Worm (Caenorhabditis elegans) whole organism, L1 larva: Measurements from ENCODE around the gene srt-34.

Experiments used
- C04F5.9 ChIP-seq: sonication (generic microtip); optimal IDR thresholded peaks from 2 replicates; lab custom pipeline; 2016; ENCODE audit warnings: missing genetic modification characterization, missing compliant biosample characterization
- C34B4.2 ChIP-seq: sonication (generic microtip); optimal IDR thresholded peaks from 2 replicates; lab custom pipeline; 2017; ENCODE audit warnings: mild to moderate bottlenecking, missing genetic modification characterization, missing compliant biosample characterization
- Y116A8C.19 ChIP-seq: sonication (generic microtip); optimal IDR thresholded peaks from 2 replicates; lab custom pipeline; 2016; ENCODE audit warnings: missing compliant biosample characterization, missing genetic modification characterization, borderline replicate concordance
- alr-1 ChIP-seq: fragments of 200-800 bp; sonication (Bioruptor generic); optimal IDR thresholded peaks from 2 replicates; lab custom pipeline; 2018; ENCODE audit warnings: borderline replicate concordance, mild to moderate bottlenecking, missing genetic modification characterization, missing compliant biosample characterization
- ceh-8 ChIP-seq: fragments of 200-800 bp; sonication (Bioruptor generic); optimal IDR thresholded peaks from 2 replicates; lab custom pipeline; 2018; ENCODE audit warnings: mild to moderate bottlenecking, missing genetic modification characterization, moderate library complexity, missing compliant biosample characterization
- dpl-1 ChIP-seq, 3 experiments: fragments of 150-350 bp in 2 of 3; sonication (generic microtip) in 1 of 3; optimal IDR thresholded peaks; 2 replicates each; lab custom pipeline; 2014 to 2017; ENCODE audit warnings: missing biosample characterization in 3 of 3, missing genetic modification characterization in 3 of 3, missing genetic modification reagents in 3 of 3
- elt-3 ChIP-seq, 6 experiments: fragments of 150-350 bp in 1 of 6; sonication (generic microtip); optimal IDR thresholded peaks; 2 replicates each; lab custom pipeline; 2017 to 2018; ENCODE audit warnings: missing biosample characterization in 6 of 6, missing genetic modification characterization in 6 of 6, inconsistent platforms in 1 of 6
- ets-5 ChIP-seq: fragments of 200-800 bp; sonication (Bioruptor generic); IDR thresholded peaks from 2 replicates; pipeline ENCODE4 v1.3.6; 2022; ENCODE audit warnings: missing genetic modification characterization, missing compliant biosample characterization
- fkh-10 ChIP-seq: sonication (generic microtip); optimal IDR thresholded peaks from 2 replicates; lab custom pipeline; 2017; ENCODE audit warnings: missing biosample characterization, missing genetic modification reagents, missing genetic modification characterization
- fkh-8 ChIP-seq: sonication (generic microtip); optimal IDR thresholded peaks from 2 replicates; lab custom pipeline; 2016; ENCODE audit warnings: mild to moderate bottlenecking, missing genetic modification characterization, missing compliant biosample characterization
- fos-1 ChIP-seq: fragments of 150-350 bp; optimal IDR thresholded peaks from 2 replicates; lab custom pipeline; 2014; ENCODE audit warnings: missing biosample characterization, missing genetic modification characterization
- hlh-17 ChIP-seq: fragments of 200-800 bp; sonication (Bioruptor generic); optimal IDR thresholded peaks from 2 replicates; lab custom pipeline; 2018; ENCODE audit warnings: missing genetic modification characterization, mild to moderate bottlenecking, missing compliant biosample characterization, moderate library complexity, borderline replicate concordance
- lin-13 ChIP-seq: fragments of 150-350 bp; optimal IDR thresholded peaks from 2 replicates; lab custom pipeline; 2014; ENCODE audit warnings: missing biosample characterization, missing genetic modification reagents, missing genetic modification characterization
- lin-14 ChIP-seq: fragments of 200-800 bp; sonication (Bioruptor generic); optimal IDR thresholded peaks from 2 replicates; lab custom pipeline; 2018; ENCODE audit warnings: mild to moderate bottlenecking, missing genetic modification characterization, moderate library complexity, missing compliant biosample characterization
- lin-15B ChIP-seq: fragments of 150-350 bp; sonication (generic microtip); optimal IDR thresholded peaks from 3 replicates; lab custom pipeline; 2014; ENCODE audit warnings: missing biosample characterization, missing genetic modification characterization
- lin-35 ChIP-seq, 2 experiments: fragments of 150-350 bp; optimal IDR thresholded peaks; 2 replicates each; lab custom pipeline; 2014; ENCODE audit warnings: missing biosample characterization in 2 of 2, missing genetic modification characterization in 2 of 2, missing genetic modification reagents in 2 of 2
- lin-39 ChIP-seq: fragments of 150-350 bp; optimal IDR thresholded peaks from 2 replicates; lab custom pipeline; 2014; ENCODE audit warnings: missing biosample characterization, missing genetic modification reagents, missing genetic modification characterization
- lir-3 ChIP-seq: sonication (generic microtip); optimal IDR thresholded peaks from 2 replicates; lab custom pipeline; 2016; ENCODE audit warnings: mild to moderate bottlenecking, missing genetic modification characterization, moderate library complexity, missing compliant biosample characterization; ENCODE audit not compliant: poor library complexity
- lsy-2 ChIP-seq, 2 experiments: fragments of 150-350 bp; optimal IDR thresholded peaks; 2 replicates each; lab custom pipeline; 2014; ENCODE audit warnings: missing biosample characterization in 2 of 2, missing genetic modification characterization in 2 of 2
- mab-9 ChIP-seq: fragments of 200-800 bp; sonication (Bioruptor generic); IDR thresholded peaks from 2 replicates; pipeline ENCODE4 v1.3.6; 2022; ENCODE audit warnings: missing genetic modification reagents, missing genetic modification characterization, missing compliant biosample characterization
- mdl-1 ChIP-seq, 2 experiments: fragments of 150-350 bp; optimal IDR thresholded peaks; 2 replicates each; lab custom pipeline; 2014 to 2017; ENCODE audit warnings: missing biosample characterization in 2 of 2, missing genetic modification characterization in 2 of 2, inconsistent platforms in 1 of 2
- mep-1 ChIP-seq: fragments of 150-350 bp; optimal IDR thresholded peaks from 2 replicates; lab custom pipeline; 2014; ENCODE audit warnings: missing biosample characterization, missing genetic modification characterization
- nhr-237 ChIP-seq: fragments of 150-350 bp; optimal IDR thresholded peaks from 2 replicates; lab custom pipeline; 2014; ENCODE audit warnings: missing biosample characterization, missing genetic modification characterization
- nhr-28 ChIP-seq: fragments of 150-350 bp; optimal IDR thresholded peaks from 2 replicates; lab custom pipeline; 2014; ENCODE audit warnings: missing biosample characterization, missing genetic modification characterization
- nhr-47 ChIP-seq: sonication (generic microtip); optimal IDR thresholded peaks from 2 replicates; lab custom pipeline; 2016; ENCODE audit warnings: mild to moderate bottlenecking, missing genetic modification characterization, moderate library complexity, missing compliant biosample characterization
- nhr-71 ChIP-seq: sonication (generic microtip); optimal IDR thresholded peaks from 2 replicates; lab custom pipeline; 2016; ENCODE audit warnings: mild to moderate bottlenecking, missing genetic modification characterization, moderate library complexity, missing compliant biosample characterization
- nhr-76 ChIP-seq: sonication (generic microtip); optimal IDR thresholded peaks from 2 replicates; lab custom pipeline; 2017; ENCODE audit warnings: missing biosample characterization, missing genetic modification characterization
- nhr-85 ChIP-seq: sonication (generic microtip); peaks from one replicate; lab custom pipeline; 2016; ENCODE audit warnings: missing genetic modification characterization, inconsistent platforms, missing compliant biosample characterization
- pax-3 ChIP-seq: fragments of 200-800 bp; sonication (Bioruptor generic); optimal IDR thresholded peaks from 2 replicates; lab custom pipeline; 2018; ENCODE audit warnings: mild to moderate bottlenecking, missing genetic modification characterization, moderate library complexity, missing compliant biosample characterization
- rnt-1 ChIP-seq: sonication (generic microtip); optimal IDR thresholded peaks from 2 replicates; lab custom pipeline; 2016; ENCODE audit warnings: mild to moderate bottlenecking, missing genetic modification characterization, moderate library complexity, missing compliant biosample characterization
- swsn-7 ChIP-seq: sonication (generic microtip); optimal IDR thresholded peaks from 2 replicates; lab custom pipeline; 2016; ENCODE audit warnings: missing genetic modification characterization, missing compliant biosample characterization
- tlp-1 ChIP-seq: fragments of 150-350 bp; optimal IDR thresholded peaks from 2 replicates; lab custom pipeline; 2014; ENCODE audit warnings: missing biosample characterization, missing genetic modification characterization
- unc-30 ChIP-seq: sonication (generic microtip); optimal IDR thresholded peaks from 2 replicates; lab custom pipeline; 2017; ENCODE audit warnings: missing biosample characterization, missing genetic modification characterization
- xbp-1 ChIP-seq: sonication (generic microtip); optimal IDR thresholded peaks from 2 replicates; lab custom pipeline; 2016; ENCODE audit warnings: missing genetic modification characterization, missing compliant biosample characterization
- ztf-11 ChIP-seq, 2 experiments: sonication (generic microtip); optimal IDR thresholded peaks; 2 replicates each; lab custom pipeline; 2016 to 2017; ENCODE audit warnings: missing genetic modification characterization in 2 of 2, missing biosample characterization in 1 of 2, missing compliant biosample characterization in 1 of 2
- ztf-4 ChIP-seq: fragments of 150-350 bp; optimal IDR thresholded peaks from 2 replicates; lab custom pipeline; 2014; ENCODE audit warnings: missing biosample characterization, missing genetic modification characterization

Gene srt-34

DNA sequence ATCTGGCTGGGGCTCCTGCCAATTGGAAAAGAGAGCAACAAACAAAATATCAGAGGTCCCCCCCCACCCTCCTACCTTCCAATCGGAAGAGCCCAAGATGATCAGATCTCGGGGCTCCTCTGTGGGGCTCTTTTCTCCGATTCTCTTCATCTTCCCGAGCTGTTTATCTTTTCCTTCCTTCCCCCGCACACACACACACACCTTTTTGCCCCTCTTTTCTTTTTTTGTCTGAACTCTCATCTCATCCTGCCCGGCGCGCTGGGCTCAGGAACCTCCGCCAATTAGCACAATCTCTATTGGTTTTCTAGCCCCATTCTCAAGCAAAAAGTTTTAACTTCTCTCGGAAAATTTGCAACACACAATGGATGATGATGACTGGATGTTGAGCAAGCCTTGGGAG lies 14.8 kb downstream of the srt-34 start (continued):
- TF ChIP-seq alr-1 (tag; lab: Kevin White, UChicago) (no peak), fos-1 (tag; lab: Kevin White, UChicago) (no peak), xbp-1 (tag; lab: Kevin White, UChicago) (no peak), lin-13 (GFP tag; lab: Kevin White, UChicago) (no peak), dpl-1 (GFP tag; optimal IDR thresholded peaks at IDR 0.05; lab: Kevin White, UChicago) (no peak), swsn-7 (tag; lab: Kevin White, UChicago) (no peak), unc-30 (tag; lab: Kevin White, UChicago) (no peak), ets-5 (no peak), nhr-47 (tag; lab: Kevin White, UChicago) (no peak), mab-9 (GFP tag; lab: Robert Waterston, UW) (no peak)

DNA sequence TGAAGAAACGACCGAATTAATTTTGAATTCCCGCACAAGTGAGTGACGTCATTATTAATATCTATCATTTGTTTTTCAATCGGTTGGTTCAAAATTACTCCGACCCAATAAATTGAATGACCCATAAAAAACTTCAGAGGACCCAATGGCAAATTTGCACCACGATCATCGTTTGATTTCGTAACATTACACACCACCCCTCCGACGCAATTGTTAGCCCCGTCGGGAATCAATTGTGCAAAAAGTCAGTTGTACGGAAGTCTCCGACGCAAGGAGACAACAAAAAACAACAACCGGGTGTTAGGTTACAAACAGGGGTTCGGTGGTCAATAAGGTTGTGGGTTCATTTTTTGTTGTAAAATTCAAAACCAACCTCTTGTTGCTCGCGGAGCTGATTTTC lies 16.1 kb downstream of the srt-34 start:
- TF ChIP-seq pax-3 (tag; lab: Kevin White, UChicago) = no peak
- TF ChIP-seq ceh-8 (GFP tag; lab: Kevin White, UChicago) = no peak
- peak; percentile 25 for TF ChIP-seq nhr-71 (tag; lab: Kevin White, UChicago)
- no peak for TF ChIP-seq Y116A8C.19 (tag; lab: Kevin White, UChicago)
- no peak for TF ChIP-seq nhr-237 (tag; lab: Kevin White, UChicago)
- TF ChIP-seq rnt-1 (tag; lab: Kevin White, UChicago) = peak; percentile 52
- TF ChIP-seq nhr-76 (tag; lab: Kevin White, UChicago) = no peak
- TF ChIP-seq lin-14 (GFP tag; lab: Kevin White, UChicago) = peak; percentile 36
- TF ChIP-seq C04F5.9 (tag; lab: Kevin White, UChicago) = no peak
- no peak for TF ChIP-seq mdl-1 (tag; optimal IDR thresholded peaks at IDR 0.05; lab: Kevin White, UChicago)
- TF ChIP-seq lin-15B = no peak
- TF ChIP-seq, all 84 proteins: peak for 3

DNA sequence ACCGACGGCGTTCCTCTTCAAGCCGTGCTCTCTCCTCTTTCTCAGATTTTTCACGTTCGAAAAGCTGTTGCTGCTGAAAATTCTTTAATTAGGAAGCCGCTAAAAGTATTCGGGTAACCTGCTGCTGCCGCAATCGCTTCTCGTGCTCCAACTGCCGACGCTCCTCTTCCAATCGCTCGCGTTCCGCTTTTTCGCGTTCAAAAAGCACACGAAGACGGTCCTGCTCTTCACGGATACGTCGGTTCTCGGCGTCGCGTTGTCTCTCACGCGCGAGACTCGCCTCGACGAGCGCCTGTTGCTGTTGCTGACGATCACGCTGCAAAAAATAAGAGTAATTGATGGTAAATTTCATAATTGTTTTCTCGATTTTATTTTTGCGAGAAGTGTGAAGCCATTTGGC lies 17.3 kb downstream of the srt-34 start:
- no peak for TF ChIP-seq elt-3 (tag; optimal IDR thresholded peaks at IDR 0.05; lab: Kevin White, UChicago)
- no peak for TF ChIP-seq lir-3
- no peak for TF ChIP-seq C04F5.9 (tag; lab: Kevin White, UChicago)
- TF ChIP-seq ztf-4 = no peak
- no peak for TF ChIP-seq C34B4.2 (tag; lab: Kevin White, UChicago)
- TF ChIP-seq lin-39 (tag; lab: Kevin White, UChicago) = no peak
- TF ChIP-seq, all 84 proteins: peak for 0

DNA sequence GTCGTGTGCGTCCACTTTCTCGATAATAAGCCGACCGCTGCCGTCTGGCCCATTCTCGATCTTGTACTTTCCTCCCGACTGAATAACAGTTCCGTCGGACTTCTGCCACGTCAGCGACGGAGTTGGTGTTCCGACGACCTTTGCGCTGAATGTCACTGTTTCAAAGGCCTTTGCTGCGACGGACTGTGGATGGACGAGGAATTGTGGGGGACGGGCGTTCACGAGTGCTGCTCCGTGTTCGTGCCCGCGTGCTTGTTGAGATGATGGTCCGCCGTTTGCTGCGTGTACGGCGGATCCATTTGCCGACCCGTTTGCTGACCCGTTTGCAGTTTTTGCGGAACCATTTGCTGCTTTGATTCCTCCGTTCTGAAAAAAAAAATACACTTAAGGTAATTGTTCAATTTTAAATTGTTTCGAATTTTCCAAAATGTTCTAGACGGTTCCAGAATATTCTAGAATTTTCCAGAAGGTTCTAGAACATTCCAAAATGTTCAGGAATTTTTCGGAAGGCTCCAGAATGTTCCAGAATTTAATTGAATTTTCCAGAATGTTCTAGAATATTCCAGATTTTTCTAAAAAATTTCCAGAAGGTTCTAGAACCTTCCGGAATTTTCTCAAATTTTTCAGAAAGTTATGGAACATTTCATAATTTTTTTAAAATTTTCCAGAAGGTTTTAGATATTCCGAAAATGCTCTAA lies 18.7 kb downstream of the srt-34 start:
- TF ChIP-seq ets-5 (no peak), lin-14 (GFP tag; lab: Kevin White, UChicago) (no peak), fkh-8 (tag; lab: Kevin White, UChicago) (no peak), mep-1 (tag; lab: Kevin White, UChicago) (no peak)
- TF ChIP-seq, all 84 proteins: peak for 0

DNA sequence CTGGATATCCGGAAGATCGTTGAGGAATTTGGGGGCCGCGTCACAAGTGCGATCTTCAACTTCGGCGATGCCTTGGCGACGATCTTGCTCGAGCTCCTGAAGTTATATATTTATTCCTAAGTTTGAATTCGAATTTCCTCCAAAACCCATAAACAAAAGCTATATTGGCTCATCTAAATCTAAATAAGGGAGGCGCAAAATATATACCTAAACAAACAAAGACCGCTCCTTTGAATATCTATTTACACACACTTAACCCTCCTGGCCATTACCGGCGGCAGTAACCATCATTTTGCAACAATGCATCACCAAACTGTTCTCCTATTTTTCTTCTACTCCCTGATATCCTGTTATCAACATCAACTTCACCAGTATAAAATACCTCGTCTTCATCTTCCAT lies 22.0 kb downstream of the srt-34 start, which contains the start of gene F54E2.2:
TSS of gene F54E2.2 (plus strand) at position 301 of the 400 bp plus-strand sequence.
- no peak for TF ChIP-seq nhr-85 (tag; lab: Kevin White, UChicago)
- no peak for TF ChIP-seq tlp-1 (tag; lab: Kevin White, UChicago)
- no peak for TF ChIP-seq lin-13 (GFP tag; lab: Kevin White, UChicago)
- no peak for TF ChIP-seq ztf-11 (tag; optimal IDR thresholded peaks at IDR 0.05; lab: Kevin White, UChicago)
- TF ChIP-seq fkh-10 (GFP tag; lab: Kevin White, UChicago) = no peak
- TF ChIP-seq C34B4.2 (tag; lab: Kevin White, UChicago) = no peak
- no peak for TF ChIP-seq lsy-2 (tag; optimal IDR thresholded peaks at IDR 0.05; lab: Kevin White, UChicago)
- TF ChIP-seq lin-35 (GFP tag; optimal IDR thresholded peaks at IDR 0.05; lab: Kevin White, UChicago) = no peak
- no peak for TF ChIP-seq nhr-28
- TF ChIP-seq ets-5 = no peak
- TF ChIP-seq hlh-17 (GFP tag; lab: Kevin White, UChicago) = no peak
- no peak for TF ChIP-seq rnt-1 (tag; lab: Kevin White, UChicago)
